Fruit fly (Drosophila melanogaster) Kc167 (cell line): Measurements from ENCODE around the gene CG43136.

ENCODE experiments used
- Myc ChIP-seq: fragments of >200 bp; optimal IDR thresholded peaks from 2 replicates; lab custom pipeline; 2017; ENCODE audit warnings: missing external identifiers
- Sin3A ChIP-seq: fragments of >200 bp; optimal IDR thresholded peaks from 2 replicates; lab custom pipeline; 2018; ENCODE audit warnings: missing external identifiers
- h ChIP-seq: fragments of >200 bp; optimal IDR thresholded peaks from 3 replicates; lab custom pipeline; 2018; ENCODE audit warnings: missing external identifiers
- insv ChIP-seq: fragments of >200 bp; optimal IDR thresholded peaks from 3 replicates; lab custom pipeline; 2018; ENCODE audit warnings: missing external identifiers
- psq ChIP-seq: fragments of >200 bp; optimal IDR thresholded peaks from 2 replicates; lab custom pipeline; 2017; ENCODE audit warnings: missing external identifiers
- ttk ChIP-seq: sonication (Bioruptor generic); optimal IDR thresholded peaks from 2 replicates; lab custom pipeline; 2017; ENCODE audit warnings: missing external identifiers

CG43136 gene

dm6 chrX:5886764-5887555 is 33.4 kb downstream of the CG43136 start:
- TF ChIP-seq ttk = no peak
- TF ChIP-seq Myc (lab: Kevin White, UChicago) = no peak
- TF ChIP-seq psq (lab: Kevin White, UChicago) = no peak
- TF ChIP-seq Sin3A = no peak
- no peak for TF ChIP-seq insv (lab: Kevin White, UChicago)

dm6 chrX:5888260-5888659 is 34.7 kb downstream of the CG43136 start:
- TF ChIP-seq Sin3A (no peak), h (lab: Kevin White, UChicago) (no peak), Myc (lab: Kevin White, UChicago) (no peak), insv (lab: Kevin White, UChicago) (no peak), ttk (no peak), psq (lab: Kevin White, UChicago) (no peak)

dm6 chrX:5888933-5889332 is 35.4 kb downstream of the CG43136 start:
- no peak for TF ChIP-seq Sin3A
- TF ChIP-seq ttk = no peak
- TF ChIP-seq insv (lab: Kevin White, UChicago) = no peak
- no peak for TF ChIP-seq psq (lab: Kevin White, UChicago)
- TF ChIP-seq Myc (lab: Kevin White, UChicago) = no peak
- TF ChIP-seq h (lab: Kevin White, UChicago) = no peak

dm6 chrX:5891666-5892444 is 38.3 kb downstream of the CG43136 start:
- TF ChIP-seq ttk = no peak

dm6 chrX:5892512-5892911 is 39.0 kb downstream of the CG43136 start:
- TF ChIP-seq insv (lab: Kevin White, UChicago) = no peak
- TF ChIP-seq Myc (lab: Kevin White, UChicago) = no peak
- no peak for TF ChIP-seq psq (lab: Kevin White, UChicago)
- TF ChIP-seq ttk = no peak
- TF ChIP-seq h (lab: Kevin White, UChicago) = no peak
- no peak for TF ChIP-seq Sin3A

dm6 chrX:5893165-5893564 is 39.6 kb downstream of the CG43136 start:
- TF ChIP-seq insv (lab: Kevin White, UChicago) (no peak), Sin3A (no peak), psq (lab: Kevin White, UChicago) (no peak), ttk (no peak), h (lab: Kevin White, UChicago) (no peak), Myc (lab: Kevin White, UChicago) (no peak)

- TF ChIP-seq psq (lab: Kevin White, UChicago) = no peak
- TF ChIP-seq Myc (lab: Kevin White, UChicago) = no peak
Observed at dm6 chrX:5894529-5895487, 41.2 kb downstream of the CG43136 start.

- no peak for TF ChIP-seq Sin3A
- no peak for TF ChIP-seq insv (lab: Kevin White, UChicago)
- TF ChIP-seq Myc (lab: Kevin White, UChicago) = no peak
- TF ChIP-seq h (lab: Kevin White, UChicago) = no peak
- no peak for TF ChIP-seq psq (lab: Kevin White, UChicago)
- no peak for TF ChIP-seq ttk
Observed at dm6 chrX:5895821-5896550, 42.4 kb downstream of the CG43136 start.

- TF ChIP-seq ttk = no peak
Observed at dm6 chrX:5896809-5897700, 43.5 kb downstream of the CG43136 start.

- TF ChIP-seq ttk (no peak), h (lab: Kevin White, UChicago) (no peak), insv (lab: Kevin White, UChicago) (no peak), Sin3A (no peak), Myc (lab: Kevin White, UChicago) (no peak), psq (lab: Kevin White, UChicago) (no peak)
Observed at dm6 chrX:5899241-5900145, 45.9 kb downstream of the CG43136 start.
